In genomic region chrX:3871578-3872234, ce11 we compare ENCODE assay signal across 6 worm cellular contexts.
TF ChIP-seq lines count a peak whose summit lies in the region.

No protein-coding gene starts in this region.

TF ChIP-seq in whole organism, L1 larva, 84 proteins besides CTCF, POLR2A, EP300 and RAD21:
- TF ChIP-seq lin-14 (GFP tag; optimal IDR thresholded peaks at IDR 0.05; lab: Kevin White, UChicago) (peak; percentile 44), fkh-10 (GFP tag; optimal IDR thresholded peaks at IDR 0.05; lab: Kevin White, UChicago) (peak; percentile 84), xbp-1 (tag; optimal IDR thresholded peaks at IDR 0.05; lab: Kevin White, UChicago) (no peak)

TF ChIP-seq in whole organism, L2 larva, 48 proteins besides CTCF, POLR2A, EP300 and RAD21:
- TF ChIP-seq dmd-4 (tag; optimal IDR thresholded peaks at IDR 0.05; lab: Kevin White, UChicago) (no peak), zag-1 (tag; optimal IDR thresholded peaks at IDR 0.05; lab: Kevin White, UChicago) (peak; percentile 29), nhr-11 (tag; optimal IDR thresholded peaks at IDR 0.05; lab: Kevin White, UChicago) (no peak), ceh-82 (tag; optimal IDR thresholded peaks at IDR 0.05; lab: Kevin White, UChicago) (no peak), elt-3 (tag; optimal IDR thresholded peaks at IDR 0.05; lab: Kevin White, UChicago) (no peak)
TF ChIP-seq in whole organism, L2 larva: peak in this region for 1.

TF ChIP-seq in whole organism, L3 larva, 47 proteins besides CTCF, POLR2A, EP300 and RAD21:
- TF ChIP-seq fkh-10 (GFP tag; optimal IDR thresholded peaks at IDR 0.05; lab: Kevin White, UChicago): peak; percentile 51
- no peak for TF ChIP-seq jun-1 (tag; optimal IDR thresholded peaks at IDR 0.05; lab: Kevin White, UChicago)

TF ChIP-seq in whole organism, L4 larva, 104 proteins besides CTCF, POLR2A, EP300 and RAD21:
- TF ChIP-seq skn-1 (tag; optimal IDR thresholded peaks at IDR 0.05; lab: Kevin White, UChicago): no peak
- no peak for TF ChIP-seq lin-15B (tag; optimal IDR thresholded peaks at IDR 0.05; lab: Kevin White, UChicago)
- no peak for TF ChIP-seq dmd-8 (GFP tag; IDR thresholded peaks at IDR 0.05; lab: Robert Waterston, UW)
- peak; percentile 13 for TF ChIP-seq ces-1 (GFP tag; optimal IDR thresholded peaks at IDR 0.05; lab: Kevin White, UChicago)
- no peak for TF ChIP-seq nhr-28 (tag; optimal IDR thresholded peaks at IDR 0.05; lab: Kevin White, UChicago)
- TF ChIP-seq unc-62 (GFP tag; optimal IDR thresholded peaks at IDR 0.05 in 1 of 2; lab: Kevin White, UChicago): no peak
- no peak for TF ChIP-seq unc-62 (tag; optimal IDR thresholded peaks at IDR 0.05; lab: Kevin White, UChicago)
- TF ChIP-seq rbr-2 (tag; optimal IDR thresholded peaks at IDR 0.05; lab: Kevin White, UChicago): no peak
- TF ChIP-seq R02D3.7 (tag; optimal IDR thresholded peaks at IDR 0.05; lab: Kevin White, UChicago): no peak
- no peak for TF ChIP-seq attf-4 (tag; optimal IDR thresholded peaks at IDR 0.05; lab: Kevin White, UChicago)
- no peak for TF ChIP-seq madf-9 (GFP tag; conservative IDR thresholded peaks at IDR 0.05; lab: Robert Waterston, UW)
- no peak for TF ChIP-seq madf-5 (GFP tag; IDR thresholded peaks at IDR 0.05; lab: Robert Waterston, UW)
- TF ChIP-seq aha-1 (tag; lab: Kevin White, UChicago): peak; percentile 7
- no peak for TF ChIP-seq unc-130 (GFP tag; optimal IDR thresholded peaks at IDR 0.05; lab: Kevin White, UChicago)
- TF ChIP-seq fkh-10 (GFP tag; optimal IDR thresholded peaks at IDR 0.05; lab: Kevin White, UChicago): peak; percentile 77
- TF ChIP-seq tra-1 (GFP tag; IDR thresholded peaks at IDR 0.05; lab: Robert Waterston, UW): no peak
- no peak for TF ChIP-seq arid-1 (GFP tag; conservative IDR thresholded peaks at IDR 0.05; lab: Robert Waterston, UW)

TF ChIP-seq in whole organism, late embryonic, 69 proteins besides CTCF, POLR2A, EP300 and RAD21:
- peak; percentile 92 for TF ChIP-seq unc-42 (tag; optimal IDR thresholded peaks at IDR 0.05; lab: Kevin White, UChicago)
- no peak for TF ChIP-seq mec-3 (tag; optimal IDR thresholded peaks at IDR 0.05; lab: Kevin White, UChicago; ENCODE audit: borderline replicate concordance)
- no peak for TF ChIP-seq sox-4 (tag; optimal IDR thresholded peaks at IDR 0.05; lab: Kevin White, UChicago)

TF ChIP-seq in whole organism, mixed stage, embryonic, 35 proteins besides CTCF, POLR2A, EP300 and RAD21:
- peak; percentile 94 for TF ChIP-seq ces-1 (GFP tag; optimal IDR thresholded peaks at IDR 0.05; lab: Kevin White, UChicago)
- TF ChIP-seq unc-62 (GFP tag; optimal IDR thresholded peaks at IDR 0.05; lab: Kevin White, UChicago): no peak
- no peak for TF ChIP-seq flh-1 (GFP tag; optimal IDR thresholded peaks at IDR 0.05; lab: Kevin White, UChicago)
- no peak for TF ChIP-seq pha-4 (tag; optimal IDR thresholded peaks at IDR 0.05; lab: Kevin White, UChicago)
- TF ChIP-seq snpc-4 (tag; optimal IDR thresholded peaks at IDR 0.05; lab: Kevin White, UChicago): no peak
- TF ChIP-seq lin-13 (tag; optimal IDR thresholded peaks at IDR 0.05; lab: Kevin White, UChicago): no peak
- no peak for TF ChIP-seq tbx-8 (GFP tag; optimal IDR thresholded peaks at IDR 0.05; lab: Kevin White, UChicago)
- TF ChIP-seq zip-8 (tag; optimal IDR thresholded peaks at IDR 0.05; lab: Kevin White, UChicago): no peak
- TF ChIP-seq ceh-83 (GFP tag; optimal IDR thresholded peaks at IDR 0.05; lab: Kevin White, UChicago): no peak

Comparison
In these comparisons a context has a peak if more than half of its experiments do, and no peak if none do; other contexts are left out.
1. Of the 29 proteins assayed by ChIP-seq in both whole organism, L4 larva and whole organism, L1 larva: peak only in whole organism, L4 larva: aha-1 and ces-1; only in whole organism, L1 larva: none; in both: fkh-10; in neither: 26.